Worm (Caenorhabditis elegans) whole organism, L1 larva: ENCODE measurements around the gene dpy-17.

ENCODE experiments used
- F16B12.6 ChIP-seq: fragments of 150-350 bp; optimal IDR thresholded peaks from 2 replicates; lab custom pipeline; 2014; ENCODE audit warnings: missing biosample characterization, missing genetic modification characterization
- ama-1 ChIP-seq: fragments of 150-350 bp; optimal IDR thresholded peaks from 2 replicates; lab custom pipeline; 2014
- egl-27 ChIP-seq, 2 experiments: fragments of 150-350 bp in 1 of 2; sonication (generic microtip); optimal IDR thresholded peaks; 3 replicates each; lab custom pipeline; 2017 to 2018; ENCODE audit warnings: missing biosample characterization in 2 of 2, missing genetic modification characterization in 2 of 2, missing genetic modification reagents in 2 of 2
- fkh-10 ChIP-seq: sonication (generic microtip); optimal IDR thresholded peaks from 2 replicates; lab custom pipeline; 2017; ENCODE audit warnings: missing biosample characterization, missing genetic modification reagents, missing genetic modification characterization
- nhr-11 ChIP-seq: fragments of 150-350 bp; optimal IDR thresholded peaks from 2 replicates; lab custom pipeline; 2014; ENCODE audit warnings: missing biosample characterization, missing genetic modification characterization
- nhr-19 ChIP-seq: fragments of 200-800 bp; sonication (Bioruptor generic); conservative IDR thresholded peaks from 2 replicates; pipeline ENCODE4 v1.3.6; 2022; ENCODE audit warnings: missing genetic modification characterization, missing compliant biosample characterization
- nhr-237 ChIP-seq: fragments of 150-350 bp; optimal IDR thresholded peaks from 2 replicates; lab custom pipeline; 2014; ENCODE audit warnings: missing biosample characterization, missing genetic modification characterization
- skn-1 ChIP-seq: fragments of 150-350 bp; optimal IDR thresholded peaks from 2 replicates; lab custom pipeline; 2014; ENCODE audit warnings: missing biosample characterization, missing genetic modification characterization
- unc-62 ChIP-seq: fragments of 150-350 bp; optimal IDR thresholded peaks from 2 replicates; lab custom pipeline; 2014; ENCODE audit warnings: missing biosample characterization, missing genetic modification reagents, missing genetic modification characterization
- unc-86 ChIP-seq: sonication (generic microtip); optimal IDR thresholded peaks from 2 replicates; lab custom pipeline; 2016; ENCODE audit warnings: missing genetic modification characterization, missing compliant biosample characterization
- ztf-11 ChIP-seq, 2 experiments: sonication (generic microtip); optimal IDR thresholded peaks; 2 replicates each; lab custom pipeline; 2016 to 2017; ENCODE audit warnings: missing genetic modification characterization in 2 of 2, missing biosample characterization in 1 of 2, missing compliant biosample characterization in 1 of 2

DNA sequence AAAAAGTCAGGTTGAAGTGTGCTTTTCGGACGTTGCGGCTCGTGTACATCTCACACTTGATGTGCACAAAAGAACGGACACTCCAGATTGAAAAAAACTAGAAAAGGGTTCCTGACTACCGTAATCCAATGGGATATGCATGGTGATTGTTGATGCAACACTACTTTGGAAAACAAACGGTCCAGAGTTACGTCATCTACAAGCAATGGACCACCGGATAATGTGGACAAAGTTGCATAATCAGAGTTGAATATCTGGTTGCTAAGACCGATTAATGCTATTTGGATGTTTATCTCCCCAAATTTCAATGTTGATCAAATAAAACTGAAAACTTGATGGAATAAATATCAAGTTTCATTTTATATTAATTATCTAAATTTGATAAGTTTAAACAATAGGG lies 42.9 kb downstream of the dpy-17 start:
- no peak for TF ChIP-seq unc-62 (GFP tag; lab: Kevin White, UChicago)
- no peak for TF ChIP-seq ztf-11 (tag; optimal IDR thresholded peaks at IDR 0.05; lab: Kevin White, UChicago)
- TF ChIP-seq ama-1 (lab: Kevin White, UChicago), result no peak
- no peak for TF ChIP-seq skn-1 (tag; lab: Kevin White, UChicago)
- no peak for TF ChIP-seq nhr-19 (GFP tag; lab: Robert Waterston, UW)
- TF ChIP-seq nhr-237 (tag; lab: Kevin White, UChicago), result no peak
- TF ChIP-seq fkh-10 (GFP tag; lab: Kevin White, UChicago), result no peak
- TF ChIP-seq unc-86 (tag; lab: Kevin White, UChicago), result no peak
- TF ChIP-seq egl-27 (tag; optimal IDR thresholded peaks at IDR 0.05; lab: Kevin White, UChicago), result no peak
- TF ChIP-seq nhr-11 (tag; lab: Kevin White, UChicago), result no peak
- TF ChIP-seq F16B12.6, result no peak
